Fruit fly (Drosophila melanogaster): ENCODE measurements around the gene P5cr.

- TF ChIP-seq Ravus (GFP tag; IDR thresholded peaks at IDR 0.05) (no peak), bigmax (GFP tag; optimal IDR thresholded peaks at IDR 0.05) (no peak), zf30C (GFP tag; optimal IDR thresholded peaks at IDR 0.05) (no peak), emc (GFP tag; optimal IDR thresholded peaks at IDR 0.05) (no peak), fu2 (GFP tag; optimal IDR thresholded peaks at IDR 0.05) (no peak)
Measured at dm6 chr3R:19017318-19018043, 11.2 kb upstream of the P5cr start.
